Worm (Caenorhabditis elegans) whole organism, midembryonic: ENCODE results near the gene C31H2.3.

Source experiments
- cog-1 ChIP-seq: sonication (generic microtip); optimal IDR thresholded peaks from 2 replicates; lab custom pipeline; 2016; ENCODE audit warnings: missing genetic modification characterization, missing compliant biosample characterization
- flt-1 ChIP-seq: fragments of 200-800 bp; sonication (Bioruptor generic); IDR thresholded peaks from 2 replicates; pipeline ENCODE4 v1.3.6; 2022; ENCODE audit warnings: missing genetic modification characterization, missing compliant biosample characterization
- med-1 ChIP-seq: sonication (generic microtip); optimal IDR thresholded peaks from 2 replicates; lab custom pipeline; 2017; ENCODE audit warnings: missing genetic modification characterization, mild to moderate bottlenecking, missing compliant biosample characterization, antibody characterized with exemption, missing genetic modification reagents; ENCODE audit not compliant: insufficient read depth

ce11 chrX:5137716-5138470 lies 16.3 kb downstream of the C31H2.3 start:
- TF ChIP-seq med-1 (GFP tag; lab: Kevin White, UChicago), result no peak
- TF ChIP-seq cog-1 (tag; lab: Kevin White, UChicago), result no peak
- no peak for TF ChIP-seq flt-1 (GFP tag; lab: Robert Waterston, UW)
